Worm (Caenorhabditis elegans) whole organism, early embryonic: ENCODE measurements around the gene set-8.

Experiments
- B0310.2 ChIP-seq: sonication (generic microtip); optimal IDR thresholded peaks from 2 replicates; lab custom pipeline; 2016; ENCODE audit warnings: mild to moderate bottlenecking, missing genetic modification characterization, missing compliant biosample characterization
- F13C5.2 ChIP-seq: sonication (generic microtip); optimal IDR thresholded peaks from 2 replicates; lab custom pipeline; 2017; ENCODE audit warnings: mild to moderate bottlenecking, missing genetic modification characterization, inconsistent platforms, missing compliant biosample characterization
- ama-1 ChIP-seq: fragments of 150-350 bp; optimal IDR thresholded peaks from 2 replicates; lab custom pipeline; 2014
- ceh-36 ChIP-seq: sonication (generic microtip); optimal IDR thresholded peaks from 2 replicates; lab custom pipeline; 2016; ENCODE audit warnings: missing genetic modification characterization, inconsistent platforms, missing compliant biosample characterization
- flt-1 ChIP-seq: fragments of 200-800 bp; sonication (Bioruptor generic); IDR thresholded peaks from 2 replicates; pipeline ENCODE4 v1.3.6; 2022; ENCODE audit warnings: missing genetic modification characterization, missing compliant biosample characterization
- hmbx-1 ChIP-seq: sonication (generic microtip); optimal IDR thresholded peaks from 2 replicates; lab custom pipeline; 2016; ENCODE audit warnings: mild to moderate bottlenecking, missing genetic modification characterization, missing compliant biosample characterization
- hmg-4 ChIP-seq: fragments of 200-800 bp; sonication (Bioruptor generic); optimal IDR thresholded peaks from 2 replicates; lab custom pipeline; 2018; ENCODE audit warnings: mild to moderate bottlenecking, missing genetic modification characterization, missing compliant biosample characterization
- hnd-1 ChIP-seq: sonication (generic microtip); optimal IDR thresholded peaks from 2 replicates; lab custom pipeline; 2016; ENCODE audit warnings: missing genetic modification characterization, missing compliant biosample characterization
- scrt-1 ChIP-seq: fragments of 200-800 bp; sonication (Bioruptor generic); IDR thresholded peaks from 2 replicates; pipeline ENCODE4 v1.3.6; 2022; ENCODE audit warnings: missing genetic modification characterization, missing compliant biosample characterization

DNA sequence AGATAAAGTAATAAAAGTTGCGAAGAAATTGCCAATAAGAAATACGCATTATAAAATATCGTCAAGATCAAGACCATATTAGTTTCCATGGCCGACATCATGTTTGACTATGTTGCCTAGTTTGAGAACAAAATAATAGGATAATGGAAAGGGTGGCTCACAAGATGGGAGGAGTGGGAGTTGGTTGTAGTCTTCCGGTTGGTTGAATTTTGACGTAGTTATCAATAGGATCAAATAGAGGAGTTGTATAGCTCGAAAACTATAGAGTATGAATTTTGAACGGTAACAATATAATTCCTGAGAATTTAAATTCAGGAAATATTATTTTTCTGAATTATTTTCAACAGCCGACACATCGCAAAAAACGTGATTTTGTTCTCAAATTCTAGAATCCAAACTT, 35.2 kb downstream of the set-8 start, which contains the start of gene srd-50:
- TF ChIP-seq ceh-36 (no peak), flt-1 (GFP tag; lab: Robert Waterston, UW) (no peak), ama-1 (lab: Kevin White, UChicago) (no peak), F13C5.2 (tag; lab: Kevin White, UChicago) (no peak), hnd-1 (tag; lab: Kevin White, UChicago) (no peak), B0310.2 (tag; lab: Kevin White, UChicago) (no peak), hmbx-1 (tag; lab: Kevin White, UChicago) (no peak), hmg-4 (GFP tag; lab: Kevin White, UChicago) (no peak), scrt-1 (no peak)
